Worm (Caenorhabditis elegans) whole organism, young adult: Measurements from ENCODE around the gene cdr-7.

Experiments
- F39B2.1 ChIP-seq: fragments of 200-800 bp; sonication (Bioruptor generic); IDR thresholded peaks from 2 replicates; pipeline ENCODE4 v1.3.6; 2022; ENCODE audit warnings: missing genetic modification reagents, missing genetic modification characterization, missing compliant biosample characterization
- unc-130 ChIP-seq: sonication (generic microtip); optimal IDR thresholded peaks from 2 replicates; lab custom pipeline; 2016; ENCODE audit warnings: missing genetic modification reagents, missing genetic modification characterization, missing compliant biosample characterization

- no peak for TF ChIP-seq unc-130 (GFP tag; lab: Kevin White, UChicago)
- no peak for TF ChIP-seq F39B2.1
These were observed 42.5 kb downstream of the cdr-7 start, which contains the start of gene gcy-13 for ce11 chrV:12369437-12369836.
